Fruit fly (Drosophila melanogaster): ENCODE measurements around the gene NimB3.

NimB3 gene

DNA sequence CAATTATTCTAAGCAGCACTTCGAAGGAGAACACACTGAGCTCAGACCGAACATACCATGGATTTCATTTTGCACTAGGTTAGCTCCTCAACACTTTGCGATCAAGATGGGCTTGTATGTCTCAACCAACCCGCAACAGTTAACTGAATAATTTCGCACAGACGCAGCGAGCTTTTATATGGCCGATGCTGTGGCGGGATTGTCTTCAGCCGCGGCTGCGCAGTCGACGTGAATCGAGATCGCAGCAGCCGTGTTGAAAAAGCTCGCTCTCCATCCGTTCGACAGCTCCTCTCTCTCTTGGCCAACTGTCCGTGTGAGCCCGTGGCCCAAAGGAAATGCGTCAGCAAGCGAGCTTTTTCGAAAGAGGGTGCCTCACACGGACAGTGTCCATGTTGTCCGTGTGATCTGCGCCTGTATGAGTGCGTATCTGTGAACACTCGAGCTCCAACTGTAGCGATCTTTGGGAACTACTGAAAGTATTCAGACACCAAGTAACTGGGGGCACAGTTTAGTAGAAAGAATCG is 33.2 kb downstream of the NimB3 start, which contains the start of gene Vajk2:
TSS of gene Vajk2 (minus strand) at position 151 of the 524 bp plus-strand sequence.
- TF ChIP-seq Dif (GFP tag; optimal IDR thresholded peaks at IDR 0.05; ENCODE audit: partially characterized antibody): no peak
- TF ChIP-seq N (GFP tag; optimal IDR thresholded peaks at IDR 0.05): no peak
- TF ChIP-seq pan (optimal IDR thresholded peaks at IDR 0.05): no peak
- TF ChIP-seq Hr78 (GFP tag; optimal IDR thresholded peaks at IDR 0.05): no peak
- no peak for TF ChIP-seq Abd-B (GFP tag; optimal IDR thresholded peaks at IDR 0.05)
- TF ChIP-seq Jra (GFP tag; optimal IDR thresholded peaks at IDR 0.05): no peak
- no peak for TF ChIP-seq ey (GFP tag; optimal IDR thresholded peaks at IDR 0.05)
- TF ChIP-seq CG32264 (GFP tag; optimal IDR thresholded peaks at IDR 0.05): no peak
- no peak for TF ChIP-seq Rel (GFP tag; optimal IDR thresholded peaks at IDR 0.05)
- TF ChIP-seq Rel (tag; optimal IDR thresholded peaks at IDR 0.05): no peak
- TF ChIP-seq woc (GFP tag; optimal IDR thresholded peaks at IDR 0.05): no peak
- TF ChIP-seq HLH106 (tag; optimal IDR thresholded peaks at IDR 0.05): no peak
- no peak for TF ChIP-seq Sp1 (GFP tag; optimal IDR thresholded peaks at IDR 0.05)
- TF ChIP-seq Myc (optimal IDR thresholded peaks at IDR 0.05): no peak
- no peak for TF ChIP-seq dl (GFP tag; optimal IDR thresholded peaks at IDR 0.05; ENCODE audit: insufficient read depth in 1 of 2, partially characterized antibody in 2 of 2)

dm6 chr2L:13931318-13931717 is 36.5 kb downstream of the NimB3 start, which contains the start of gene CG42711:
TSS of gene CG42711 (minus strand) at chr2L:13931362.
- TF ChIP-seq h (GFP tag; optimal IDR thresholded peaks at IDR 0.05) (no peak), lola (GFP tag; optimal IDR thresholded peaks at IDR 0.05) (no peak), Jra (GFP tag; optimal IDR thresholded peaks at IDR 0.05) (no peak)

DNA sequence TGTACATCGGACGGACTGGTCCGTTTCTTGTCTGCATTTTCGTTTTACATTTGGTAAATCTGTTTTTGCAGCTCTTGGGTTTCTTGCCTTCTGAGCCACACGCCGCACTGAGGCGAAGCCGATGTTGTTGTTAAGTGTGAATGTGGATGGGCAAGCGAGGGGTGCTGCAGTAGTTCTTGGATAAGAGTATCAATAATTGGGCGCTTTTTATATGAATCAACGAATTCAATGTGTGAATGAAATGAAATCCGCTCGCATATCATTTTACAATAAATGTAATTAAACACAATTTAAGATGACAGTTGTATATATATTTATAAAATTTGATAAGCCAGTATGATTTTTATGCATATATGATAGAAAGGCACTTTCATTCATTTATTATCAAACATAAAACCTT is 39.3 kb downstream of the NimB3 start:
- TF ChIP-seq CG32264 (GFP tag; optimal IDR thresholded peaks at IDR 0.05) (no peak), dmrt93B (GFP tag; optimal IDR thresholded peaks at IDR 0.05) (no peak)

- TF ChIP-seq sv (GFP tag; optimal IDR thresholded peaks at IDR 0.05): no peak
- no peak for TF ChIP-seq dsf (GFP tag; optimal IDR thresholded peaks at IDR 0.05; ENCODE audit: borderline replicate concordance)
- no peak for TF ChIP-seq h (GFP tag; optimal IDR thresholded peaks at IDR 0.05)
- TF ChIP-seq Vsx2 (GFP tag; optimal IDR thresholded peaks at IDR 0.05; ENCODE audit: partially characterized antibody): no peak
- TF ChIP-seq Mio (GFP tag; optimal IDR thresholded peaks at IDR 0.05): no peak
- TF ChIP-seq Myc (optimal IDR thresholded peaks at IDR 0.05): no peak
- no peak for TF ChIP-seq ey (GFP tag; optimal IDR thresholded peaks at IDR 0.05)
- no peak for TF ChIP-seq Abd-B (GFP tag; optimal IDR thresholded peaks at IDR 0.05)
- TF ChIP-seq pan (optimal IDR thresholded peaks at IDR 0.05): no peak
- no peak for TF ChIP-seq Rel (GFP tag; optimal IDR thresholded peaks at IDR 0.05)
- no peak for TF ChIP-seq Rel (tag; optimal IDR thresholded peaks at IDR 0.05)
- TF ChIP-seq jim (GFP tag; optimal IDR thresholded peaks at IDR 0.05): no peak
- TF ChIP-seq N (GFP tag; optimal IDR thresholded peaks at IDR 0.05): no peak
- TF ChIP-seq br (GFP tag; optimal IDR thresholded peaks at IDR 0.05): no peak
- no peak for TF ChIP-seq sage (GFP tag; optimal IDR thresholded peaks at IDR 0.05)
- TF ChIP-seq tai (GFP tag; optimal IDR thresholded peaks at IDR 0.05): no peak
- no peak for TF ChIP-seq usp (GFP tag; optimal IDR thresholded peaks at IDR 0.05)
- TF ChIP-seq Dif (GFP tag; optimal IDR thresholded peaks at IDR 0.05; ENCODE audit: partially characterized antibody): no peak
- TF ChIP-seq brk (GFP tag; optimal IDR thresholded peaks at IDR 0.05): no peak
- no peak for TF ChIP-seq Dfd (GFP tag; optimal IDR thresholded peaks at IDR 0.05)
- TF ChIP-seq CrebA (GFP tag; optimal IDR thresholded peaks at IDR 0.05; ENCODE audit: borderline replicate concordance): no peak
Measured at dm6 chr2L:13925699-13926098, 42.1 kb downstream of the NimB3 start.

DNA sequence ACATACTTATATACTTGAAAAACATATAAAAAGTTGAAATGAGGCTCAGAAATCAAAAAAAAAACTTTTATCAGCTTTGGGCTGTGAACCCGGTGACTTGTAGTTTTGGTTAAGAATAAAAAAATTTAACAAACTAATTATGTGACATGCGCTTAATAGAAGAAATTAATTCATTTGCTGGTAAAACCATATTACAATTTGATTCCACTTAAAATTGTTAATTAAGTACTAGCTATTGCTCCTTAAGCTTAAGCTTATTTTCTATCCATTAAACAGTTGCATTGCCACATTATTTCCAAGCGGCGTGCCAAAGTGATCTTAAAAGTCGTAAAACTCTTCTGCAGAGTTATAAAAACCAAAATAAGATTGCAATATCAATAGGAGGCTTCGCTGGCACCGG is 43.8 kb downstream of the NimB3 start:
- TF ChIP-seq psq (GFP tag; optimal IDR thresholded peaks at IDR 0.05): no peak
- TF ChIP-seq woc (GFP tag; optimal IDR thresholded peaks at IDR 0.05): peak; percentile 29
- TF ChIP-seq usp (GFP tag; optimal IDR thresholded peaks at IDR 0.05): no peak
- TF ChIP-seq Hr78 (GFP tag; optimal IDR thresholded peaks at IDR 0.05): no peak
- no peak for TF ChIP-seq Vsx2 (GFP tag; optimal IDR thresholded peaks at IDR 0.05; ENCODE audit: partially characterized antibody)
- TF ChIP-seq sage (GFP tag; optimal IDR thresholded peaks at IDR 0.05): no peak
- no peak for TF ChIP-seq Jra (GFP tag; optimal IDR thresholded peaks at IDR 0.05)

- no peak for TF ChIP-seq fru (GFP tag; optimal IDR thresholded peaks at IDR 0.05)
- no peak for TF ChIP-seq lola (GFP tag; optimal IDR thresholded peaks at IDR 0.05)
- no peak for TF ChIP-seq Rel (GFP tag; optimal IDR thresholded peaks at IDR 0.05)
- TF ChIP-seq Rel (tag; optimal IDR thresholded peaks at IDR 0.05): no peak
- no peak for TF ChIP-seq N (GFP tag; optimal IDR thresholded peaks at IDR 0.05)
- TF ChIP-seq Hr83 (GFP tag; optimal IDR thresholded peaks at IDR 0.05; ENCODE audit: poor library complexity, severe bottlenecking): no peak
- no peak for TF ChIP-seq usp (GFP tag; optimal IDR thresholded peaks at IDR 0.05)
- TF ChIP-seq jim (GFP tag; optimal IDR thresholded peaks at IDR 0.05): no peak
- no peak for TF ChIP-seq Jra (GFP tag; optimal IDR thresholded peaks at IDR 0.05)
- TF ChIP-seq CG9705 (GFP tag; optimal IDR thresholded peaks at IDR 0.05): no peak
Measured at dm6 chr2L:13923453-13923852, 44.3 kb downstream of the NimB3 start, which contains the start of gene Vajk1. TSS of gene Vajk1 (minus strand) at chr2L:13923553.
